Worm (Caenorhabditis elegans): Measurements from ENCODE around the gene C39F7.5.

C39F7.5 gene

ce11 chrV:1314819-1315218, 50.2 kb downstream of the C39F7.5 start, which contains the start of gene F16B3.2:
TSS of gene F16B3.2 (plus strand) at chrV:1315119.
- TF ChIP-seq nhr-85 (tag) (no peak), lin-35 (GFP tag; optimal IDR thresholded peaks at IDR 0.05) (no peak), hpl-2 (GFP tag; optimal IDR thresholded peaks at IDR 0.05) (no peak), nhr-77 (tag; optimal IDR thresholded peaks at IDR 0.05) (no peak), Y116A8C.19 (tag; optimal IDR thresholded peaks at IDR 0.05; ENCODE audit: borderline replicate concordance) (no peak), hlh-17 (GFP tag; optimal IDR thresholded peaks at IDR 0.05; ENCODE audit: borderline replicate concordance) (no peak)

- no peak for TF ChIP-seq mdl-1 (tag; optimal IDR thresholded peaks at IDR 0.05)
- no peak for TF ChIP-seq nhr-237 (tag; optimal IDR thresholded peaks at IDR 0.05)
- no peak for TF ChIP-seq mab-9 (GFP tag; IDR thresholded peaks at IDR 0.05)
- no peak for TF ChIP-seq snu-23 (GFP tag; optimal IDR thresholded peaks at IDR 0.05)
- no peak for TF ChIP-seq lsy-2 (tag; optimal IDR thresholded peaks at IDR 0.05)
- TF ChIP-seq vab-15 (tag; optimal IDR thresholded peaks at IDR 0.05), result no peak
- no peak for TF ChIP-seq nhr-19 (GFP tag; conservative IDR thresholded peaks at IDR 0.05)
- no peak for TF ChIP-seq efl-3 (GFP tag; optimal IDR thresholded peaks at IDR 0.05)
- TF ChIP-seq isw-1 (GFP tag; IDR thresholded peaks at IDR 0.05), result no peak
- no peak for TF ChIP-seq nhr-20 (tag; optimal IDR thresholded peaks at IDR 0.05)
- TF ChIP-seq nhr-71 (tag; optimal IDR thresholded peaks at IDR 0.05), result no peak
- no peak for TF ChIP-seq hpl-2 (GFP tag; optimal IDR thresholded peaks at IDR 0.05)
- no peak for TF ChIP-seq lin-14 (GFP tag; optimal IDR thresholded peaks at IDR 0.05)
Measured at ce11 chrV:1317869-1318354, 53.3 kb downstream of the C39F7.5 start, which contains the start of gene F16B3.3. TSS of gene F16B3.3 (minus strand) at chrV:1317919.
